Fruit fly (Drosophila melanogaster) whole organism: ENCODE data around the gene Sfp33A1.

Experiments used
- CG8478 ChIP-seq: fragments of >200 bp; optimal IDR thresholded peaks from 2 replicates; lab custom pipeline; 2018; ENCODE audit warnings: inconsistent platforms
- Dll ChIP-seq: fragments of >200 bp; optimal IDR thresholded peaks from 2 replicates; lab custom pipeline; 2017
- EcR ChIP-seq, 2 experiments: fragments of >200 bp; optimal IDR thresholded peaks; 2 replicates each; lab custom pipeline; 2017; ENCODE audit warnings: missing biosample characterization in 2 of 2, missing genetic modification characterization in 2 of 2, missing genetic modification reagents in 2 of 2
- pan ChIP-seq: fragments of >200 bp; optimal IDR thresholded peaks from 2 replicates; lab custom pipeline; 2017
- psq ChIP-seq: fragments of >200 bp; optimal IDR thresholded peaks from 2 replicates; lab custom pipeline; 2017
- usp ChIP-seq: fragments of >200 bp; optimal IDR thresholded peaks from 2 replicates; lab custom pipeline; 2017; ENCODE audit warnings: missing biosample characterization, missing genetic modification characterization, mixed read lengths

Gene Sfp33A1

DNA sequence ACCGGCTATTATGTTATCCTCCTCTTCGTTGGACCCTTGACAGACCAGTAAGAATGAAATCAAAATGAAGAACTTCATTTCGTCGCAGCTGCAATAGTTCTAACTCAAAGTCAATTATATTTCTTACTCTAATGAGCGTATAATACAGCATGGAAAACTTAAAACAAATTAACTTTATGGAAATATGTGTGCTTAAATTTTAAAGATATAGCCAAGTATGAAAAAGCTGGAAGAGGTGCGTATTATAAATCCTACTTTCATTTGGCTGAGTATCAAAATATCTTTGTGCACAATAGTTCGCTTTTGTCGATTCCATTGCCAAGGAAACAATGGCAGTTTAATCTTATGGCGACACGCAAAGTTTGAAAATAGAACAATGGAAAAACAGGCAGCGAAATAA is at the start of gene Sfp33A1:
TSS of gene Sfp33A1 (minus strand) at position 101 of the 400 bp plus-strand sequence.
- TF ChIP-seq usp (GFP tag; lab: Kevin White, UChicago) (no peak), psq (lab: Kevin White, UChicago) (no peak), CG8478 (lab: Kevin White, UChicago) (no peak), EcR (GFP tag; optimal IDR thresholded peaks at IDR 0.05; lab: Kevin White, UChicago) (no peak), pan (lab: Kevin White, UChicago) (no peak), Dll (lab: Kevin White, UChicago) (no peak)

- no peak for TF ChIP-seq usp (GFP tag; lab: Kevin White, UChicago)
- no peak for TF ChIP-seq psq (lab: Kevin White, UChicago)
- no peak for TF ChIP-seq Dll (lab: Kevin White, UChicago)
- TF ChIP-seq EcR (GFP tag; optimal IDR thresholded peaks at IDR 0.05; lab: Kevin White, UChicago) = no peak
These were observed 42.8 kb upstream of the Sfp33A1 start for dm6 chr2L:11797127-11797526.

- TF ChIP-seq psq (lab: Kevin White, UChicago) (no peak), EcR (GFP tag; optimal IDR thresholded peaks at IDR 0.05; lab: Kevin White, UChicago) (no peak), CG8478 (lab: Kevin White, UChicago) (no peak), pan (lab: Kevin White, UChicago) (no peak), usp (GFP tag; lab: Kevin White, UChicago) (no peak), Dll (lab: Kevin White, UChicago) (no peak)
These were observed 39.7 kb upstream of the Sfp33A1 start, which contains the start of gene CG14937 for dm6 chr2L:11793986-11794385. CG14937 (minus strand) TSS chr2L:11794086.

- TF ChIP-seq CG8478 (lab: Kevin White, UChicago) (no peak), EcR (GFP tag; optimal IDR thresholded peaks at IDR 0.05; lab: Kevin White, UChicago) (no peak), usp (GFP tag; lab: Kevin White, UChicago) (no peak), Dll (lab: Kevin White, UChicago) (no peak), pan (lab: Kevin White, UChicago) (no peak), psq (lab: Kevin White, UChicago) (no peak)
These were observed 38.0 kb upstream of the Sfp33A1 start, which contains the start of gene Tsp33B for dm6 chr2L:11792265-11792664. Tsp33B (minus strand) TSS chr2L:11792365.

- TF ChIP-seq pan (lab: Kevin White, UChicago) (no peak), psq (lab: Kevin White, UChicago) (no peak), EcR (GFP tag; optimal IDR thresholded peaks at IDR 0.05; lab: Kevin White, UChicago) (no peak), CG8478 (lab: Kevin White, UChicago) (no peak), Dll (lab: Kevin White, UChicago) (no peak), usp (GFP tag; lab: Kevin White, UChicago) (no peak)
These were observed 35.4 kb upstream of the Sfp33A1 start, which contains the start of gene CG14932 for dm6 chr2L:11789690-11790089. CG14932 (plus strand) TSS chr2L:11789919.

DNA sequence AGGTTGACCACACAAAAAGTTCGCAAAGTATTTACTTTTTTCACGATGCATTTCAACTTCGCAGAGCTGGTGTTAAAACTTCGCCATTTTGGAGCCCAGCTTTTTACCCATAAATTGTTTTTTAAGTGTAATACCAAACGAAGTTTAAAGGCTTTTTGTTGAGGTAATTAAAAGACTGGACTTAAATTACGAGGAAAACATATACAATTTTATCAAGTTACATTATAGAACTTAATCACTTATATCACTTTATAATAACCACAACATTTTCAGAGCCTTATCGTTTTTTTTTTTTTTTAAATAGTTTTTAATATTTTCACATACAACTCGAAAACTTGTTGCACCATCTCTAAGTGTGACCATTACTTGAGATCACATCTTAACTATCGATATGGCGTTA is 33.7 kb upstream of the Sfp33A1 start, which contains the start of gene CG14931:
TSS of gene CG14931 (plus strand) at position 301 of the 400 bp plus-strand sequence.
- TF ChIP-seq usp (GFP tag; lab: Kevin White, UChicago) = no peak
- no peak for TF ChIP-seq Dll (lab: Kevin White, UChicago)
- no peak for TF ChIP-seq EcR (GFP tag; optimal IDR thresholded peaks at IDR 0.05; lab: Kevin White, UChicago)
- TF ChIP-seq CG8478 (lab: Kevin White, UChicago) = no peak
- no peak for TF ChIP-seq psq (lab: Kevin White, UChicago)
- no peak for TF ChIP-seq pan (lab: Kevin White, UChicago)

DNA sequence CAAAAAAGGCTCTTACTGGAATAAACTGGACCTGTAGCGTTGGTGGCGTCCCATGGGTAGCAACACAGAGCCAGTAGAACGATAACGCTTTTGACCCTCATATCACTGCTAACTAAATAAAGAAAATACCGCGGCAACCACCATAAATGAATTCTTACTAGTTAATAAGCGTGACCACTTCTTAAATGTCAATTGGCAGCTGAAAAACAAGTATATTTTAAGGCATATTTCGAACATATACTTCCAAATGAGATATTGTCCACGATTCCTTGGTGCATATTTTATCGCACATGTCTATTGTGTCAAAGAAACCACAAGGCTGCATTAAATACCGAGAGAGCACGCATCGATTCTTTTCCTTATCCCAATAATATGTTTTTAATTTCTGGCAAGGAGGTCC is 380 bp downstream of the Sfp33A1 start, which contains the start of gene CG42471:
TSS of gene CG42471 (minus strand) at position 101 of the 400 bp plus-strand sequence.
- TF ChIP-seq Dll (lab: Kevin White, UChicago) (no peak), pan (lab: Kevin White, UChicago) (no peak), psq (lab: Kevin White, UChicago) (no peak), CG8478 (lab: Kevin White, UChicago) (no peak), EcR (GFP tag; optimal IDR thresholded peaks at IDR 0.05; lab: Kevin White, UChicago) (no peak), usp (GFP tag; lab: Kevin White, UChicago) (no peak)

DNA sequence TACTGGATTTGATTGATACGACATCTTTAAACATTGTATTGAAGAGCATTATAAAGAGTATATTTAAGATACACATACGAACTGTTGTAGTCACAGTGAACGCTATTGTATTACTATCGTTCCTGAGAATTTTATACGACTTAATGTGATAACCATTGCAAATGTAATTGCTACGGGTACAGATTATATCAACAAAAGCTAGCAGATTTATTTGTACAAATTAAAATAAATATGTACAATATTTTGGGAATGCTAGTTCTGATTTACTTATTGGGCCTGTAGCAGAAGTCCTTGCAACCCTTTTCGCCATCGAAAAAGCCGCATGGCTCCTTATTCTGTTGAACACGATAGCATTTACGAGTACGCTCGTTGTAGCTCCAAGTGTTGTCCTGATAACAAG is 847 bp downstream of the Sfp33A1 start, which contains the start of gene CG42470:
TSS of gene CG42470 (minus strand) at position 101 of the 400 bp plus-strand sequence.
- no peak for TF ChIP-seq pan (lab: Kevin White, UChicago)
- TF ChIP-seq Dll (lab: Kevin White, UChicago) = no peak
- no peak for TF ChIP-seq EcR (GFP tag; optimal IDR thresholded peaks at IDR 0.05; lab: Kevin White, UChicago)
- TF ChIP-seq usp (GFP tag; lab: Kevin White, UChicago) = no peak
- TF ChIP-seq psq (lab: Kevin White, UChicago) = no peak

- TF ChIP-seq pan (lab: Kevin White, UChicago) (no peak), usp (GFP tag; lab: Kevin White, UChicago) (no peak)
These were observed 13.7 kb downstream of the Sfp33A1 start for dm6 chr2L:11740595-11740994.

dm6 chr2L:11738554-11738982 is 15.7 kb downstream of the Sfp33A1 start, which contains the start of gene Vha100-5:
Vha100-5 (plus strand) TSS chr2L:11738948.
- no peak for TF ChIP-seq Dll (lab: Kevin White, UChicago)
- no peak for TF ChIP-seq usp (GFP tag; lab: Kevin White, UChicago)
- TF ChIP-seq pan (lab: Kevin White, UChicago) = no peak
- no peak for TF ChIP-seq CG8478 (lab: Kevin White, UChicago)
- no peak for TF ChIP-seq psq (lab: Kevin White, UChicago)
- no peak for TF ChIP-seq EcR (GFP tag; optimal IDR thresholded peaks at IDR 0.05; lab: Kevin White, UChicago)

DNA sequence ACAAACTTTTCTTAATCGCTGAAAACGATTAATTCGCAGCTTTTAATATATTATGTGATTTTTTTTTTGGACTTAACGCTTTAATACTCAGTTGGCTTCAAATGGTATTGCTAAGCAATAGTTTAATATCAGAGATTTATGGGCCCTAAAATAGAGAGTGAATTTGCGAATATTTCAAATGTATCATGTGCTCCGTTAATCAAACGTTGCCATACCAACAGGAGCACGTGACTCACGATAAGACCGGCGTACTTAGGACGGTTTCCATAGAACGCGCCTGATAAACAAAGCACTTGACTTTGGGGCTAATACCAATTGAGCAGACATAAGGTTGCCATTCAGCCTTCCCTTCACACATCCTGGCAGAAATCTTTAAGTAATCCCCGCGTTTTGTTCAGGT is 16.7 kb downstream of the Sfp33A1 start:
- TF ChIP-seq psq (lab: Kevin White, UChicago) = no peak
- TF ChIP-seq pan (lab: Kevin White, UChicago) = no peak
- no peak for TF ChIP-seq usp (GFP tag; lab: Kevin White, UChicago)
- TF ChIP-seq Dll (lab: Kevin White, UChicago) = no peak
- no peak for TF ChIP-seq CG8478 (lab: Kevin White, UChicago)
